Worm (Caenorhabditis elegans) whole organism, mixed stage, embryonic: ENCODE data around the gene nlp-78.

Experiments
- M03D4.4 ChIP-seq: sonication (generic microtip); optimal IDR thresholded peaks from 2 replicates; lab custom pipeline; 2017; ENCODE audit warnings: mild to moderate bottlenecking, missing genetic modification characterization, missing compliant biosample characterization
- bed-3 ChIP-seq: fragments of 200-800 bp; sonication (Bioruptor generic); optimal IDR thresholded peaks from 3 replicates; lab custom pipeline; 2018; ENCODE audit warnings: mild to moderate bottlenecking, missing genetic modification characterization, moderate library complexity, missing compliant biosample characterization
- lsy-2 ChIP-seq: fragments of 150-350 bp; optimal IDR thresholded peaks from 2 replicates; lab custom pipeline; 2014; ENCODE audit warnings: missing biosample characterization, missing genetic modification characterization
- mep-1 ChIP-seq: fragments of 150-350 bp; optimal IDR thresholded peaks from 2 replicates; lab custom pipeline; 2017; ENCODE audit warnings: missing biosample characterization, missing genetic modification reagents, missing genetic modification characterization, inconsistent platforms
- nhr-237 ChIP-seq: fragments of 150-350 bp; optimal IDR thresholded peaks from 2 replicates; lab custom pipeline; 2014; ENCODE audit warnings: missing biosample characterization, missing genetic modification characterization
- snpc-4 ChIP-seq: fragments of 150-350 bp; optimal IDR thresholded peaks from 2 replicates; lab custom pipeline; 2014; ENCODE audit warnings: missing biosample characterization, missing genetic modification characterization
- sptf-1 ChIP-seq: sonication (generic microtip); optimal IDR thresholded peaks from 2 replicates; lab custom pipeline; 2017; ENCODE audit warnings: mild to moderate bottlenecking, missing genetic modification characterization, moderate library complexity, missing compliant biosample characterization
- unc-39 ChIP-seq: fragments of 150-350 bp; optimal IDR thresholded peaks from 2 replicates; lab custom pipeline; 2014; ENCODE audit warnings: missing biosample characterization, missing genetic modification characterization
- ztf-11 ChIP-seq: fragments of 150-350 bp; optimal IDR thresholded peaks from 2 replicates; lab custom pipeline; 2014; ENCODE audit warnings: missing biosample characterization, missing genetic modification characterization

DNA sequence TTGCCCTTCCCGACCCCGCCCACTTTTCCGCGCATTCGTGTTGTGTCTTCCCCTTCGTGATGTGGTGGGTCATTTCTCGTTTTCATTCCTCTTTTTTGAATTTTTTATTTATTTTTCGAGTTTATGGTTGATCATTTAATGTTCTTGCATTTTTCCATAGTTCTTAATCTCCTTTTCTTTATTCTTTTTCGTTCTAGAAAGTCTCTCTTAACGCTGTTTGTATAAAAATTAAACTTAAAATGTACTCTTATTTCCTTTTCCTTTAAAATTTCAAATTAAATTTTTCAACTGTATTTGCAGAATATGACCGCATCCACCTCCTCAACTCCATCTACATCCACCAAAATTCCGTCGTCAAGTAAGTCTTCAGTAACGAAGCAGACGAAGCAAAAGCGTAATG lies 49.7 kb upstream of the nlp-78 start, which contains the start of gene hlh-3:
- TF ChIP-seq M03D4.4 (no peak), mep-1 (tag; lab: Kevin White, UChicago) (no peak), bed-3 (no peak), unc-39 (tag; lab: Kevin White, UChicago) (no peak), ztf-11 (tag; lab: Kevin White, UChicago) (no peak), nhr-237 (no peak), lsy-2 (tag; lab: Kevin White, UChicago) (no peak), sptf-1 (tag; lab: Kevin White, UChicago) (no peak), snpc-4 (tag; lab: Kevin White, UChicago) (no peak)
